Fruit fly (Drosophila melanogaster) whole organism, embryonic: ENCODE data around the gene CG8236.

Experiments used
- Asciz ChIP-seq: fragments of 200-800 bp; sonication (Bioruptor generic); optimal IDR thresholded peaks from 2 replicates; lab custom pipeline; 2017; ENCODE audit warnings: missing biosample characterization, mild to moderate bottlenecking, missing genetic modification characterization, missing genetic modification reagents
- Bdp1 ChIP-seq: fragments of 200-800 bp; sonication (Bioruptor generic); optimal IDR thresholded peaks from 3 replicates; lab custom pipeline; 2016; ENCODE audit warnings: missing biosample characterization, missing genetic modification characterization
- C15 ChIP-seq: fragments of 200-800 bp; sonication (Bioruptor generic); IDR thresholded peaks from 3 replicates; pipeline ENCODE4 v1.3.6; 2022; ENCODE audit warnings: missing biosample characterization, missing genetic modification characterization
- CG10147 ChIP-seq: fragments of 200-800 bp; sonication (Bioruptor generic); optimal IDR thresholded peaks from 2 replicates; lab custom pipeline; 2019; ENCODE audit warnings: missing biosample characterization, mild to moderate bottlenecking, missing genetic modification characterization, moderate library complexity
- CG10267 ChIP-seq: fragments of 200-800 bp; sonication (Bioruptor generic); optimal IDR thresholded peaks from 2 replicates; lab custom pipeline; 2018; ENCODE audit warnings: missing biosample characterization, mild to moderate bottlenecking, missing genetic modification characterization, moderate library complexity
- CG10321 ChIP-seq: fragments of 200-800 bp; sonication (Bioruptor generic); IDR thresholded peaks from 2 replicates; pipeline ENCODE4 v1.3.6; 2022; ENCODE audit warnings: missing biosample characterization, missing genetic modification characterization
- CG12219 ChIP-seq: fragments of 200-800 bp; sonication (Bioruptor generic); optimal IDR thresholded peaks from 3 replicates; lab custom pipeline; 2018; ENCODE audit warnings: missing biosample characterization, mild to moderate bottlenecking, missing genetic modification characterization
- CG12769 ChIP-seq: fragments of 200-800 bp; sonication (Bioruptor generic); optimal IDR thresholded peaks from 2 replicates; lab custom pipeline; 2019; ENCODE audit warnings: missing biosample characterization, mild to moderate bottlenecking, missing genetic modification characterization, moderate library complexity
- CG13424 ChIP-seq: fragments of 200-800 bp; sonication (Bioruptor generic); optimal IDR thresholded peaks from 2 replicates; lab custom pipeline; 2019; ENCODE audit warnings: missing biosample characterization, mild to moderate bottlenecking, missing genetic modification characterization, moderate library complexity
- CG13624 ChIP-seq: fragments of 200-800 bp; sonication (Bioruptor generic); optimal IDR thresholded peaks from 2 replicates; lab custom pipeline; 2016; ENCODE audit warnings: missing biosample characterization, missing genetic modification characterization
- CG17186 ChIP-seq: fragments of 200-800 bp; sonication (Bioruptor generic); optimal IDR thresholded peaks from 3 replicates; lab custom pipeline; 2017; ENCODE audit warnings: missing biosample characterization, missing genetic modification reagents, missing genetic modification characterization
- CG17568 ChIP-seq: fragments of 200-800 bp; sonication (Bioruptor generic); optimal IDR thresholded peaks from 2 replicates; lab custom pipeline; 2018; ENCODE audit warnings: missing biosample characterization, mild to moderate bottlenecking, missing genetic modification characterization, moderate library complexity
- CG32532 ChIP-seq: fragments of 200-800 bp; sonication (Bioruptor generic); IDR thresholded peaks from 2 replicates; pipeline ENCODE4 v1.3.6; 2022; ENCODE audit warnings: missing biosample characterization, missing genetic modification characterization
- CG3995 ChIP-seq: fragments of 200-800 bp; sonication (Bioruptor generic); optimal IDR thresholded peaks from 3 replicates; lab custom pipeline; 2016; ENCODE audit warnings: missing biosample characterization, missing genetic modification characterization
- CG4820 ChIP-seq: fragments of 200-800 bp; sonication (Bioruptor generic); optimal IDR thresholded peaks from 3 replicates; lab custom pipeline; 2016; ENCODE audit warnings: missing biosample characterization, missing genetic modification characterization
- CG6654 ChIP-seq: fragments of 200-800 bp; sonication (Bioruptor generic); optimal IDR thresholded peaks from 2 replicates; lab custom pipeline; 2017; ENCODE audit warnings: missing biosample characterization, mild to moderate bottlenecking, missing genetic modification characterization
- CG7372 ChIP-seq: fragments of 200-800 bp; sonication (Bioruptor generic); IDR thresholded peaks from 2 replicates; pipeline ENCODE4 v1.3.6; 2022; ENCODE audit warnings: missing biosample characterization, missing genetic modification characterization
- CG7987 ChIP-seq: fragments of 200-800 bp; sonication (Bioruptor generic); optimal IDR thresholded peaks from 2 replicates; lab custom pipeline; 2018; ENCODE audit warnings: missing biosample characterization, mild to moderate bottlenecking, missing genetic modification characterization, moderate library complexity
- CTCF ChIP-seq: fragments of 200-800 bp; sonication (Bioruptor generic); optimal IDR thresholded peaks from 2 replicates; lab custom pipeline; 2017; ENCODE audit warnings: missing biosample characterization, mild to moderate bottlenecking, missing genetic modification characterization, moderate library complexity
- Dll ChIP-seq: fragments of 200-800 bp; sonication (Bioruptor generic); IDR thresholded peaks from 4 replicates; pipeline ENCODE4 v1.3.6; 2022; ENCODE audit warnings: missing biosample characterization, missing genetic modification characterization; ENCODE audit not compliant: partially characterized antibody
- Dp ChIP-seq: fragments of 200-800 bp; sonication (Bioruptor generic); optimal IDR thresholded peaks from 2 replicates; lab custom pipeline; 2018; ENCODE audit warnings: missing biosample characterization, mild to moderate bottlenecking, missing genetic modification characterization, moderate library complexity
- Elba2 ChIP-seq: fragments of 200-800 bp; sonication (Bioruptor generic); optimal IDR thresholded peaks from 3 replicates; lab custom pipeline; 2016; ENCODE audit warnings: missing biosample characterization, missing genetic modification characterization
- Ets97D ChIP-seq: fragments of 200-800 bp; sonication (Bioruptor generic); optimal IDR thresholded peaks from 3 replicates; lab custom pipeline; 2016; ENCODE audit warnings: missing biosample characterization, missing genetic modification characterization
- H15 ChIP-seq: fragments of 200-800 bp; sonication (Bioruptor generic); IDR thresholded peaks from 3 replicates; pipeline ENCODE4 v1.3.6; 2022; ENCODE audit warnings: missing biosample characterization, missing genetic modification characterization
- HmgZ ChIP-seq: fragments of 200-800 bp; sonication (Bioruptor generic); optimal IDR thresholded peaks from 2 replicates; lab custom pipeline; 2018; ENCODE audit warnings: missing biosample characterization, mild to moderate bottlenecking, missing genetic modification characterization
- Hr78 ChIP-seq, 2 experiments: fragments of 200-800 bp in 1 of 2; fragments of >200 bp in 1 of 2; sonication (Bioruptor generic) in 1 of 2; optimal IDR thresholded peaks; 2 replicates each; lab custom pipeline; 2017 to 2019; ENCODE audit warnings: missing biosample characterization in 2 of 2, missing genetic modification characterization in 2 of 2, mild to moderate bottlenecking in 1 of 2, moderate library complexity in 1 of 2
- NK7.1 ChIP-seq: fragments of 200-800 bp; sonication (Bioruptor generic); optimal IDR thresholded peaks from 3 replicates; lab custom pipeline; 2016; ENCODE audit warnings: missing biosample characterization, missing genetic modification characterization
- Optix ChIP-seq: fragments of 200-800 bp; sonication (Bioruptor generic); IDR thresholded peaks from 3 replicates; pipeline ENCODE4 v1.3.6; 2022; ENCODE audit warnings: missing biosample characterization, missing genetic modification characterization
- Sry-β ChIP-seq: fragments of 200-800 bp; sonication (Bioruptor generic); optimal IDR thresholded peaks from 2 replicates; lab custom pipeline; 2018; ENCODE audit warnings: missing biosample characterization, mild to moderate bottlenecking, missing genetic modification characterization, moderate library complexity
- ac ChIP-seq: fragments of 200-800 bp; sonication (Bioruptor generic); optimal IDR thresholded peaks from 3 replicates; lab custom pipeline; 2017; ENCODE audit warnings: missing biosample characterization, mild to moderate bottlenecking, missing genetic modification characterization
- amos ChIP-seq: fragments of 200-800 bp; sonication (Bioruptor generic); IDR thresholded peaks from 2 replicates; pipeline ENCODE4 v1.3.6; 2022; ENCODE audit warnings: missing biosample characterization, missing genetic modification characterization; ENCODE audit not compliant: partially characterized antibody
- chif ChIP-seq, 2 experiments: fragments of 200-800 bp; sonication (Bioruptor generic); optimal IDR thresholded peaks; 3 replicates each; lab custom pipeline; 2016; ENCODE audit warnings: missing biosample characterization in 2 of 2, missing genetic modification characterization in 2 of 2
- chinmo ChIP-seq: fragments of 200-800 bp; sonication (Bioruptor generic); IDR thresholded peaks from 4 replicates; pipeline ENCODE4 v1.3.6; 2022; ENCODE audit warnings: missing biosample characterization, missing genetic modification characterization; ENCODE audit not compliant: partially characterized antibody
- chn ChIP-seq: fragments of 200-800 bp; sonication (Bioruptor generic); optimal IDR thresholded peaks from 2 replicates; lab custom pipeline; 2016; ENCODE audit warnings: missing biosample characterization, missing genetic modification characterization
- ems ChIP-seq: fragments of 200-800 bp; sonication (Bioruptor generic); optimal IDR thresholded peaks from 3 replicates; lab custom pipeline; 2016; ENCODE audit warnings: missing biosample characterization, missing genetic modification characterization
- fd96Cb ChIP-seq: fragments of 200-800 bp; sonication (Bioruptor generic); optimal IDR thresholded peaks from 2 replicates; lab custom pipeline; 2018; ENCODE audit warnings: missing biosample characterization, mild to moderate bottlenecking, missing genetic modification characterization, moderate library complexity
- hkb ChIP-seq, 2 experiments: fragments of 200-800 bp in 1 of 2; fragments of >200 bp in 1 of 2; sonication (Bioruptor generic) in 1 of 2; IDR thresholded peaks in 1 of 2; optimal IDR thresholded peaks in 1 of 2; 2 replicates each; pipeline versions ENCODE4 v1.3.6 to Lab custom; 2017 to 2022; ENCODE audit warnings: missing biosample characterization in 1 of 2, missing genetic modification characterization in 1 of 2
- inv ChIP-seq: fragments of 200-800 bp; sonication (Bioruptor generic); IDR thresholded peaks from 2 replicates; pipeline ENCODE4 v1.3.6; 2022; ENCODE audit warnings: missing biosample characterization, missing genetic modification characterization; ENCODE audit not compliant: partially characterized antibody
- jing ChIP-seq: fragments of 200-800 bp; sonication (Bioruptor generic); optimal IDR thresholded peaks from 2 replicates; lab custom pipeline; 2018; ENCODE audit warnings: missing biosample characterization, mild to moderate bottlenecking, missing genetic modification characterization
- kah ChIP-seq: fragments of 200-800 bp; sonication (Bioruptor generic); optimal IDR thresholded peaks from 2 replicates; lab custom pipeline; 2018; ENCODE audit warnings: missing biosample characterization, mild to moderate bottlenecking, missing genetic modification characterization
- kay ChIP-seq: fragments of 200-800 bp; sonication (Bioruptor generic); optimal IDR thresholded peaks from 2 replicates; lab custom pipeline; 2016; ENCODE audit warnings: missing biosample characterization, missing genetic modification characterization
- luna ChIP-seq: fragments of 200-800 bp; sonication (Bioruptor generic); optimal IDR thresholded peaks from 2 replicates; lab custom pipeline; 2016; ENCODE audit warnings: missing biosample characterization, missing genetic modification characterization
- p53 ChIP-seq: fragments of 200-800 bp; sonication (Bioruptor generic); optimal IDR thresholded peaks from 2 replicates; lab custom pipeline; 2016; ENCODE audit warnings: missing biosample characterization, missing genetic modification characterization
- phol ChIP-seq: fragments of 200-800 bp; sonication (Bioruptor generic); optimal IDR thresholded peaks from 3 replicates; lab custom pipeline; 2018; ENCODE audit warnings: missing biosample characterization, mild to moderate bottlenecking, missing genetic modification characterization, moderate library complexity
- rib ChIP-seq: fragments of 200-800 bp; sonication (Bioruptor generic); IDR thresholded peaks from 2 replicates; pipeline ENCODE4 v1.3.6; 2022; ENCODE audit warnings: missing biosample characterization, missing genetic modification characterization
- sima ChIP-seq: fragments of 200-800 bp; sonication (Bioruptor generic); optimal IDR thresholded peaks from 2 replicates; lab custom pipeline; 2016; ENCODE audit warnings: missing biosample characterization, missing genetic modification characterization
- tna ChIP-seq: fragments of 200-800 bp; sonication (Bioruptor generic); IDR thresholded peaks from 2 replicates; pipeline ENCODE4 v1.3.6; 2022; ENCODE audit warnings: missing biosample characterization, missing genetic modification characterization; ENCODE audit not compliant: partially characterized antibody
- wek ChIP-seq: fragments of 200-800 bp; sonication (Bioruptor generic); optimal IDR thresholded peaks from 3 replicates; lab custom pipeline; 2018; ENCODE audit warnings: missing biosample characterization, mild to moderate bottlenecking, missing genetic modification characterization, moderate library complexity

CG8236 gene

dm6 chr3R:8747134-8747870 is 21.9 kb upstream of the CG8236 start, which contains the start of the genes CG9801 and Nasp (continued):
- TF ChIP-seq Dll (GFP tag; lab: Robert Waterston, UW) = peak; percentile 76; the same call in 3 of the 4 replicates
- TF ChIP-seq Optix (GFP tag; lab: Robert Waterston, UW) = no peak
- TF ChIP-seq CG7372 (GFP tag; lab: Robert Waterston, UW) = no peak
- peak; percentile 82; the same call in 2 of the 4 replicates for TF ChIP-seq chinmo (GFP tag; lab: Robert Waterston, UW)
- no peak for TF ChIP-seq jing (GFP tag; lab: Kevin White, UChicago)
- peak; percentile 81 for TF ChIP-seq p53
- peak; percentile 39 for TF ChIP-seq CG13624
- peak; percentile 29 for TF ChIP-seq CG12769
- peak; percentile 16 for TF ChIP-seq wek (GFP tag; lab: Kevin White, UChicago)
- no peak for TF ChIP-seq CG4820 (GFP tag; lab: Kevin White, UChicago)
- TF ChIP-seq rib = peak; percentile 72; the same call in 1 of the 2 replicates
- no peak for TF ChIP-seq CG6654 (GFP tag; lab: Kevin White, UChicago)
- TF ChIP-seq hkb (optimal IDR thresholded peaks at IDR 0.05; lab: Kevin White, UChicago) = no peak
- TF ChIP-seq hkb (GFP tag; IDR thresholded peaks at IDR 0.05; lab: Robert Waterston, UW) = peak; percentile 24; the same call in 1 of the 2 replicates
- TF ChIP-seq sima = no peak
- TF ChIP-seq Elba2 (GFP tag; lab: Kevin White, UChicago) = no peak
- TF ChIP-seq chn (GFP tag; lab: Kevin White, UChicago) = peak; percentile 45
- TF ChIP-seq CG3995 (GFP tag; lab: Kevin White, UChicago) = peak; percentile 67
- peak; percentile 83 for TF ChIP-seq amos
- no peak for TF ChIP-seq CG13424 (tag; lab: Kevin White, UChicago)
- TF ChIP-seq Dp (GFP tag; lab: Kevin White, UChicago) = peak; percentile 82
- peak; percentile 15 for TF ChIP-seq NK7.1 (GFP tag; lab: Kevin White, UChicago)
- TF ChIP-seq CG17186 (GFP tag; lab: Kevin White, UChicago) = peak; percentile 59
- no peak for TF ChIP-seq C15 (GFP tag; lab: Robert Waterston, UW)
- peak; percentile 58 for TF ChIP-seq CG7987 (GFP tag; lab: Kevin White, UChicago)
- peak; percentile 76 for TF ChIP-seq HmgZ (tag; lab: Kevin White, UChicago)
- TF ChIP-seq CG17568 = no peak
- peak; percentile 95 for TF ChIP-seq Ets97D
- TF ChIP-seq CG10147 (GFP tag; lab: Kevin White, UChicago) = no peak
- peak; percentile 64 for TF ChIP-seq inv (GFP tag; lab: Robert Waterston, UW)
- TF ChIP-seq CG12219 (GFP tag; lab: Kevin White, UChicago) = peak; percentile 32
- peak; percentile 23 for TF ChIP-seq kay (GFP tag; lab: Kevin White, UChicago)
- peak in 1 of 2 experiments; percentile 41 for TF ChIP-seq chif (GFP tag; optimal IDR thresholded peaks at IDR 0.05; lab: Kevin White, UChicago)
- peak; percentile 9 for TF ChIP-seq Bdp1 (GFP tag; lab: Kevin White, UChicago)
- peak; percentile 54 for TF ChIP-seq CG10267
- TF ChIP-seq tna = peak; percentile 57
- no peak for TF ChIP-seq luna (GFP tag; lab: Kevin White, UChicago)
- no peak for TF ChIP-seq Asciz
- no peak for TF ChIP-seq H15 (GFP tag; lab: Robert Waterston, UW)
- TF ChIP-seq CG10321 (GFP tag; lab: Robert Waterston, UW) = no peak
- TF ChIP-seq kah (GFP tag; lab: Kevin White, UChicago) = peak; percentile 20
- peak; percentile 13 for TF ChIP-seq ems (GFP tag; lab: Kevin White, UChicago)
- TF ChIP-seq CG32532 (GFP tag; lab: Robert Waterston, UW) = 0 out of 2 replicates have a peak, but pooled peaks have one; percentile 9
- no peak for TF ChIP-seq Hr78 (GFP tag; optimal IDR thresholded peaks at IDR 0.05; lab: Kevin White, UChicago)
- no peak for TF ChIP-seq fd96Cb (tag; lab: Kevin White, UChicago)
- TF ChIP-seq CTCF (GFP tag; lab: Kevin White, UChicago) = peak; percentile 67
- no peak for TF ChIP-seq ac (GFP tag; lab: Kevin White, UChicago)
- TF ChIP-seq Sry-β (GFP tag; lab: Kevin White, UChicago) = no peak
- peak; percentile 42 for TF ChIP-seq phol
